Worm (Caenorhabditis elegans) whole organism, L2 larva: ENCODE data around the gene efk-1.
A peak's percentile ranks its signal among the peaks of the same experiment; 100 is the strongest.

Experiments used
- ama-1 ChIP-seq: fragments of 150-350 bp; optimal IDR thresholded peaks from 2 replicates; lab custom pipeline; 2018; ENCODE audit warnings: inconsistent platforms
- ceh-82 ChIP-seq: fragments of 150-350 bp; optimal IDR thresholded peaks from 2 replicates; lab custom pipeline; 2014; ENCODE audit warnings: missing biosample characterization, missing genetic modification characterization
- lin-13 ChIP-seq: fragments of 150-350 bp; optimal IDR thresholded peaks from 2 replicates; lab custom pipeline; 2014; ENCODE audit warnings: missing biosample characterization, missing genetic modification reagents, missing genetic modification characterization
- nhr-129 ChIP-seq: fragments of 150-350 bp; optimal IDR thresholded peaks from 2 replicates; lab custom pipeline; 2014; ENCODE audit warnings: missing biosample characterization, missing genetic modification characterization
- nhr-6 ChIP-seq: fragments of 150-350 bp; optimal IDR thresholded peaks from 2 replicates; lab custom pipeline; 2014; ENCODE audit warnings: missing biosample characterization, missing genetic modification characterization
- ztf-11 ChIP-seq: sonication (generic microtip); optimal IDR thresholded peaks from 2 replicates; lab custom pipeline; 2017; ENCODE audit warnings: missing biosample characterization, missing genetic modification characterization

- TF ChIP-seq lin-13 = peak; percentile 73
- no peak for TF ChIP-seq ztf-11 (tag; lab: Kevin White, UChicago)
- TF ChIP-seq nhr-129 (tag; lab: Kevin White, UChicago) = peak; percentile 71
- no peak for TF ChIP-seq ama-1 (lab: Kevin White, UChicago)
- peak; percentile 49 for TF ChIP-seq nhr-6 (tag; lab: Kevin White, UChicago)
- TF ChIP-seq ceh-82 (tag; lab: Kevin White, UChicago) = no peak
These were observed 30.9 kb downstream of the efk-1 start for ce11 chrIII:6137431-6137830.
